Worm (Caenorhabditis elegans) whole organism, L4/young adult: ENCODE results near the gene ZC84.7.
A peak's percentile ranks its signal among the peaks of the same experiment; 100 is the strongest.

Source experiments
- W03F9.2 ChIP-seq: fragments of 150-350 bp; optimal IDR thresholded peaks from 2 replicates; lab custom pipeline; 2014; ENCODE audit warnings: missing biosample characterization, missing genetic modification characterization
- dao-5 ChIP-seq: sonication (generic microtip); optimal IDR thresholded peaks from 2 replicates; lab custom pipeline; 2016; ENCODE audit warnings: missing genotype, missing genetic modification characterization, moderate library complexity, missing compliant biosample characterization
- him-1 ChIP-seq: sonication (generic microtip); optimal IDR thresholded peaks from 2 replicates; lab custom pipeline; 2016; ENCODE audit warnings: missing genotype, missing genetic modification reagents, missing genetic modification characterization, missing compliant biosample characterization

The ZC84.7 gene

ce11 chrIII:9237626-9238025, 51.8 kb downstream of the ZC84.7 start:
- TF ChIP-seq him-1 = no peak
- no peak for TF ChIP-seq W03F9.2 (tag; lab: Kevin White, UChicago)
- TF ChIP-seq dao-5 (tag; lab: Kevin White, UChicago) = no peak

DNA sequence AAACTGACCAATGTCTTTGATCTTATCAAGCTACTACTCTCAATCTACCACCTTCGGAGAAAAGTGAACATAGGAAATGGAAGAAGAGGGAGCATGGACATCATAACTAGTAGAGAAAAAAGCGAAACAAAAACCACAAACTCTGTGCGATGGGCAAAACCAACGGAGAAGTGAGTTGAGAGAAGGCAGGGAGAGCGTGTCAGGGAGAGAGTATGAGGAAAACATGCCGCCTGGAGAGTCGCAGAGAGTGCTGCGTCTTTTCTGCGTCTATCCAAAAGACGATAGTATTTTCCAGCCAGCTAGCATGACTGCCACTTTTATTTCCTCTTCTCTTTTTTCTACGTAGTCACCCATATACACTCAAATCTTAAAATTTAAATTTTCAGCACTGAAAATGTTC, 54.2 kb downstream of the ZC84.7 start, which contains the start of gene saeg-2:
Gene saeg-2 (plus strand): TSS at position 381 of the 400 bp plus-strand sequence.
- TF ChIP-seq W03F9.2 (tag; lab: Kevin White, UChicago) (peak; percentile 51), him-1 (no peak)
